Worm (Caenorhabditis elegans) whole organism, early embryonic: ENCODE data around the gene praf-3.
"Not testable (repeated sequence)": the region's sequence is repeated elsewhere in the genome, so short reads cannot be mapped to it uniquely, and the experiment has no call there.

Experiments
- B0310.2 ChIP-seq: sonication (generic microtip); optimal IDR thresholded peaks from 2 replicates; lab custom pipeline; 2016; ENCODE audit warnings: mild to moderate bottlenecking, missing genetic modification characterization, missing compliant biosample characterization
- ama-1 ChIP-seq: fragments of 150-350 bp; optimal IDR thresholded peaks from 2 replicates; lab custom pipeline; 2014
- flt-1 ChIP-seq: fragments of 200-800 bp; sonication (Bioruptor generic); IDR thresholded peaks from 2 replicates; pipeline ENCODE4 v1.3.6; 2022; ENCODE audit warnings: missing genetic modification characterization, missing compliant biosample characterization
- hmbx-1 ChIP-seq: sonication (generic microtip); optimal IDR thresholded peaks from 2 replicates; lab custom pipeline; 2016; ENCODE audit warnings: mild to moderate bottlenecking, missing genetic modification characterization, missing compliant biosample characterization
- pes-1 ChIP-seq: fragments of 200-800 bp; sonication (Bioruptor generic); IDR thresholded peaks from 2 replicates; pipeline ENCODE4 v1.3.6; 2022; ENCODE audit warnings: missing genetic modification reagents, missing genetic modification characterization, missing compliant biosample characterization
- tra-4 ChIP-seq: sonication (generic microtip); optimal IDR thresholded peaks from 2 replicates; lab custom pipeline; 2017; ENCODE audit warnings: missing genetic modification characterization, missing compliant biosample characterization

- not testable (repeated sequence) for TF ChIP-seq ama-1; hmbx-1 (tag; lab: Kevin White, UChicago); B0310.2; tra-4
- TF ChIP-seq flt-1: peak; percentile 69
- TF ChIP-seq pes-1 (GFP tag; lab: Robert Waterston, UW): peak; percentile 79
These were observed 32.8 kb downstream of the praf-3 start for ce11 chrIV:8412538-8412937.
